Worm (Caenorhabditis elegans) whole organism, early embryonic: ENCODE results near the gene flh-3.

Experiments used
- F13C5.2 ChIP-seq: sonication (generic microtip); optimal IDR thresholded peaks from 2 replicates; lab custom pipeline; 2017; ENCODE audit warnings: mild to moderate bottlenecking, missing genetic modification characterization, inconsistent platforms, missing compliant biosample characterization
- ama-1 ChIP-seq: fragments of 150-350 bp; optimal IDR thresholded peaks from 2 replicates; lab custom pipeline; 2014
- ceh-13 ChIP-seq: fragments of 200-800 bp; sonication (Bioruptor generic); optimal IDR thresholded peaks from 2 replicates; lab custom pipeline; 2018; ENCODE audit warnings: mild to moderate bottlenecking, missing genetic modification characterization, missing compliant biosample characterization
- ceh-36 ChIP-seq: sonication (generic microtip); optimal IDR thresholded peaks from 2 replicates; lab custom pipeline; 2016; ENCODE audit warnings: missing genetic modification characterization, inconsistent platforms, missing compliant biosample characterization
- flt-1 ChIP-seq: fragments of 200-800 bp; sonication (Bioruptor generic); IDR thresholded peaks from 2 replicates; pipeline ENCODE4 v1.3.6; 2022; ENCODE audit warnings: missing genetic modification characterization, missing compliant biosample characterization
- hmbx-1 ChIP-seq: sonication (generic microtip); optimal IDR thresholded peaks from 2 replicates; lab custom pipeline; 2016; ENCODE audit warnings: mild to moderate bottlenecking, missing genetic modification characterization, missing compliant biosample characterization
- hmg-4 ChIP-seq: fragments of 200-800 bp; sonication (Bioruptor generic); optimal IDR thresholded peaks from 2 replicates; lab custom pipeline; 2018; ENCODE audit warnings: mild to moderate bottlenecking, missing genetic modification characterization, missing compliant biosample characterization
- hnd-1 ChIP-seq: sonication (generic microtip); optimal IDR thresholded peaks from 2 replicates; lab custom pipeline; 2016; ENCODE audit warnings: missing genetic modification characterization, missing compliant biosample characterization
- pes-1 ChIP-seq: fragments of 200-800 bp; sonication (Bioruptor generic); IDR thresholded peaks from 2 replicates; pipeline ENCODE4 v1.3.6; 2022; ENCODE audit warnings: missing genetic modification reagents, missing genetic modification characterization, missing compliant biosample characterization
- scrt-1 ChIP-seq: fragments of 200-800 bp; sonication (Bioruptor generic); IDR thresholded peaks from 2 replicates; pipeline ENCODE4 v1.3.6; 2022; ENCODE audit warnings: missing genetic modification characterization, missing compliant biosample characterization
- sea-1 ChIP-seq: fragments of 200-800 bp; sonication (Bioruptor generic); conservative IDR thresholded peaks from 2 replicates; pipeline ENCODE4 v1.3.6; 2022; ENCODE audit warnings: missing genetic modification characterization, missing compliant biosample characterization
- tbx-11 ChIP-seq: fragments of 200-800 bp; sonication (Bioruptor generic); IDR thresholded peaks from 2 replicates; pipeline ENCODE4 v1.3.6; 2022; ENCODE audit warnings: missing genetic modification characterization, missing compliant biosample characterization
- tbx-37 ChIP-seq: fragments of 200-800 bp; sonication (Bioruptor generic); conservative IDR thresholded peaks from 2 replicates; pipeline ENCODE4 v1.3.6; 2022; ENCODE audit warnings: missing genetic modification reagents, missing genetic modification characterization, missing compliant biosample characterization
- tra-4 ChIP-seq: sonication (generic microtip); optimal IDR thresholded peaks from 2 replicates; lab custom pipeline; 2017; ENCODE audit warnings: missing genetic modification characterization, missing compliant biosample characterization

DNA sequence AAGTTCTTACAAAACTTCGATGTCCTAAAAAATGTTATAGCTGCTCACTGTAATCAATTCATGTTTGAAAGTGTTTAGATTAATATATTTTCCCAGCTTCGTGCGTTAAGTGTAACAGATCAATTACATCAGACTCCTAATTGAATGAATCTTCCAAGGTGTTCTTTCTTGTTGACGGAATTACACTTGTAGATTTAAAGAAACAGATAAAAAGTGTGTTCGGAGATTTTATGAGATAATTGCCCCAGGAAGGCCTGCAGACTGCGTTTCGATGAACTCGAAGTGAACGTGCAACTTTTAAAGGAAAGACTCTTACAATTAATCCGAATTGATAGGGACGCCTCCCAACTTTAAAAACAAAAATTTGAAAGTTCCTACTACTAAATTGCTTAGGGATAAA, 19.7 kb downstream of the flh-3 start:
- TF ChIP-seq hnd-1 (tag; lab: Kevin White, UChicago): no peak
- no peak for TF ChIP-seq ama-1
- no peak for TF ChIP-seq pes-1 (GFP tag; lab: Robert Waterston, UW)
- TF ChIP-seq flt-1: no peak
- TF ChIP-seq ceh-36: no peak
- TF ChIP-seq F13C5.2: no peak
- no peak for TF ChIP-seq tbx-11
- no peak for TF ChIP-seq scrt-1
- TF ChIP-seq hmg-4 (GFP tag; lab: Kevin White, UChicago): no peak
- no peak for TF ChIP-seq tra-4
- no peak for TF ChIP-seq tbx-37 (GFP tag; lab: Robert Waterston, UW)
- TF ChIP-seq sea-1 (GFP tag; lab: Robert Waterston, UW): no peak
- no peak for TF ChIP-seq ceh-13 (GFP tag; lab: Kevin White, UChicago)
- no peak for TF ChIP-seq hmbx-1 (tag; lab: Kevin White, UChicago)
